Fruit fly (Drosophila melanogaster) whole organism, embryonic: ENCODE data around the gene RpS17.

Source experiments
- Ada2b ChIP-seq: fragments of 200-800 bp; sonication (Bioruptor generic); IDR thresholded peaks from 2 replicates; pipeline ENCODE4 v1.3.6; 2022; ENCODE audit warnings: missing biosample characterization, missing genetic modification characterization
- Atf6 ChIP-seq: fragments of 200-800 bp; sonication (Bioruptor generic); IDR thresholded peaks from 2 replicates; pipeline ENCODE4 v1.3.6; 2022; ENCODE audit warnings: missing biosample characterization, missing genetic modification characterization
- B-H1 ChIP-seq: fragments of 200-800 bp; sonication (Bioruptor generic); IDR thresholded peaks from 3 replicates; pipeline ENCODE4 v1.3.6; 2022; ENCODE audit warnings: missing biosample characterization, missing genetic modification characterization
- Bgb ChIP-seq: fragments of 200-800 bp; sonication (Bioruptor generic); IDR thresholded peaks from 2 replicates; pipeline ENCODE4 v1.3.6; 2022; ENCODE audit warnings: missing biosample characterization, missing genetic modification characterization; ENCODE audit not compliant: partially characterized antibody
- CG11696 ChIP-seq: fragments of 200-800 bp; sonication (Bioruptor generic); IDR thresholded peaks from 2 replicates; pipeline ENCODE4 v1.3.6; 2022; ENCODE audit warnings: missing biosample characterization, missing genetic modification characterization
- CG12155 ChIP-seq: fragments of 200-800 bp; sonication (Bioruptor generic); optimal IDR thresholded peaks from 3 replicates; lab custom pipeline; 2016; ENCODE audit warnings: missing biosample characterization, missing genetic modification characterization
- CG13287 ChIP-seq: fragments of 200-800 bp; sonication (Bioruptor generic); IDR thresholded peaks from 2 replicates; pipeline ENCODE4 v1.3.6; 2022; ENCODE audit warnings: missing biosample characterization, missing genetic modification characterization; ENCODE audit not compliant: partially characterized antibody
- CG13624 ChIP-seq: fragments of 200-800 bp; sonication (Bioruptor generic); optimal IDR thresholded peaks from 2 replicates; lab custom pipeline; 2016; ENCODE audit warnings: missing biosample characterization, missing genetic modification characterization
- CG14441 ChIP-seq: fragments of 200-800 bp; sonication (Bioruptor generic); IDR thresholded peaks from 2 replicates; pipeline ENCODE4 v1.3.6; 2022; ENCODE audit warnings: missing biosample characterization, missing genetic modification characterization
- CG14860 ChIP-seq: fragments of 200-800 bp; sonication (Bioruptor generic); IDR thresholded peaks from 3 replicates; pipeline ENCODE4 v1.3.6; 2022; ENCODE audit warnings: missing biosample characterization, missing genetic modification characterization; ENCODE audit not compliant: partially characterized antibody
- CG18764 ChIP-seq: fragments of 200-800 bp; sonication (Bioruptor generic); optimal IDR thresholded peaks from 3 replicates; lab custom pipeline; 2016; ENCODE audit warnings: missing biosample characterization, missing genetic modification characterization
- CG2202 ChIP-seq: fragments of 200-800 bp; sonication (Bioruptor generic); optimal IDR thresholded peaks from 2 replicates; lab custom pipeline; 2018; ENCODE audit warnings: missing biosample characterization, mild to moderate bottlenecking, missing genetic modification characterization
- CG2678 ChIP-seq: fragments of 200-800 bp; sonication (Bioruptor generic); optimal IDR thresholded peaks from 3 replicates; lab custom pipeline; 2019; ENCODE audit warnings: missing biosample characterization, mild to moderate bottlenecking, missing genetic modification characterization, moderate library complexity
- CG4360 ChIP-seq: fragments of 200-800 bp; sonication (Bioruptor generic); IDR thresholded peaks from 2 replicates; pipeline ENCODE4 v1.3.6; 2022; ENCODE audit warnings: missing biosample characterization, missing genetic modification characterization
- CG43689 ChIP-seq: fragments of 200-800 bp; sonication (Bioruptor generic); IDR thresholded peaks from 2 replicates; pipeline ENCODE4 v1.3.6; 2022; ENCODE audit warnings: missing biosample characterization, missing genetic modification characterization
- CG4617 ChIP-seq: fragments of 200-800 bp; sonication (Bioruptor generic); optimal IDR thresholded peaks from 3 replicates; lab custom pipeline; 2016; ENCODE audit warnings: missing biosample characterization, missing genetic modification characterization, borderline replicate concordance
- CG8089 ChIP-seq: fragments of 200-800 bp; sonication (Bioruptor generic); optimal IDR thresholded peaks from 3 replicates; lab custom pipeline; 2016; ENCODE audit warnings: missing biosample characterization, missing genetic modification characterization
- CG8478 ChIP-seq: fragments of >200 bp; optimal IDR thresholded peaks from 2 replicates; lab custom pipeline; 2018
- CG9817 ChIP-seq: fragments of 200-800 bp; sonication (Bioruptor generic); optimal IDR thresholded peaks from 2 replicates; lab custom pipeline; 2018; ENCODE audit warnings: missing biosample characterization, mild to moderate bottlenecking, missing genetic modification characterization, moderate library complexity
- CTCF ChIP-seq: fragments of 200-800 bp; sonication (Bioruptor generic); optimal IDR thresholded peaks from 2 replicates; lab custom pipeline; 2017; ENCODE audit warnings: missing biosample characterization, mild to moderate bottlenecking, missing genetic modification characterization, moderate library complexity
- Hr3 ChIP-seq: fragments of 200-800 bp; sonication (Bioruptor generic); optimal IDR thresholded peaks from 3 replicates; lab custom pipeline; 2016; ENCODE audit warnings: missing biosample characterization, missing genetic modification characterization
- MESR4 ChIP-seq: fragments of 200-800 bp; sonication (Bioruptor generic); optimal IDR thresholded peaks from 2 replicates; lab custom pipeline; 2018; ENCODE audit warnings: missing biosample characterization, mild to moderate bottlenecking, missing genetic modification characterization, moderate library complexity
- NfI ChIP-seq: fragments of 200-800 bp; sonication (Bioruptor generic); optimal IDR thresholded peaks from 3 replicates; lab custom pipeline; 2018; ENCODE audit warnings: missing biosample characterization, mild to moderate bottlenecking, missing genetic modification characterization, moderate library complexity
- Opbp ChIP-seq: fragments of 200-800 bp; sonication (Bioruptor generic); IDR thresholded peaks from 3 replicates; pipeline ENCODE4 v1.3.6; 2022; ENCODE audit warnings: missing biosample characterization, missing genetic modification characterization; ENCODE audit not compliant: partially characterized antibody
- Ravus ChIP-seq: fragments of 200-800 bp; sonication (Bioruptor generic); IDR thresholded peaks from 2 replicates; pipeline ENCODE4 v1.3.6; 2022; ENCODE audit warnings: missing biosample characterization, missing genetic modification characterization
- Stat92E ChIP-seq, 3 experiments: fragments of >200 bp in 2 of 3; fragments of 200-800 bp in 1 of 3; sonication (Bioruptor generic) in 1 of 3; optimal IDR thresholded peaks; 2 replicates each; lab custom pipeline; 2017 to 2019; ENCODE audit warnings: missing biosample characterization in 3 of 3, missing genetic modification characterization in 3 of 3, mild to moderate bottlenecking in 1 of 3, moderate library complexity in 1 of 3
- TFAM ChIP-seq: fragments of 200-800 bp; sonication (Bioruptor generic); optimal IDR thresholded peaks from 2 replicates; lab custom pipeline; 2017; ENCODE audit warnings: missing biosample characterization, missing genetic modification characterization, inconsistent platforms
- Xrp1 ChIP-seq: fragments of 200-800 bp; sonication (Bioruptor generic); IDR thresholded peaks from 2 replicates; pipeline ENCODE4 v1.3.6; 2022; ENCODE audit warnings: missing biosample characterization, missing genetic modification characterization
- amos ChIP-seq: fragments of 200-800 bp; sonication (Bioruptor generic); IDR thresholded peaks from 2 replicates; pipeline ENCODE4 v1.3.6; 2022; ENCODE audit warnings: missing biosample characterization, missing genetic modification characterization; ENCODE audit not compliant: partially characterized antibody
- aop ChIP-seq: fragments of 200-800 bp; sonication (Bioruptor generic); IDR thresholded peaks from 2 replicates; pipeline ENCODE4 v1.3.6; 2022; ENCODE audit warnings: missing biosample characterization, missing genetic modification characterization
- ash1 ChIP-seq: fragments of 200-800 bp; sonication (Bioruptor generic); optimal IDR thresholded peaks from 2 replicates; lab custom pipeline; 2018; ENCODE audit warnings: missing biosample characterization, mild to moderate bottlenecking, missing genetic modification characterization
- bowl ChIP-seq: fragments of 200-800 bp; sonication (Bioruptor generic); IDR thresholded peaks from 2 replicates; pipeline ENCODE4 v1.3.6; 2022; ENCODE audit warnings: missing biosample characterization, missing genetic modification characterization
- cas ChIP-seq: fragments of 200-800 bp; sonication (Bioruptor generic); IDR thresholded peaks from 2 replicates; pipeline ENCODE4 v1.3.6; 2022; ENCODE audit warnings: missing biosample characterization, missing genetic modification characterization
- croc ChIP-seq: fragments of 200-800 bp; sonication (Bioruptor generic); conservative IDR thresholded peaks from 3 replicates; pipeline ENCODE4 v1.3.6; 2022; ENCODE audit warnings: missing biosample characterization, missing genetic modification characterization
- ems ChIP-seq: fragments of 200-800 bp; sonication (Bioruptor generic); optimal IDR thresholded peaks from 3 replicates; lab custom pipeline; 2016; ENCODE audit warnings: missing biosample characterization, missing genetic modification characterization
- en ChIP-seq: fragments of 200-800 bp; sonication (Bioruptor generic); optimal IDR thresholded peaks from 2 replicates; lab custom pipeline; 2016; ENCODE audit warnings: missing biosample characterization, missing genetic modification characterization
- esg ChIP-seq: fragments of 200-800 bp; sonication (Bioruptor generic); conservative IDR thresholded peaks from 2 replicates; pipeline ENCODE4 v1.3.6; 2022; ENCODE audit warnings: missing biosample characterization, missing genetic modification characterization
- gem ChIP-seq: fragments of 200-800 bp; sonication (Bioruptor generic); optimal IDR thresholded peaks from 2 replicates; lab custom pipeline; 2019; ENCODE audit warnings: missing biosample characterization, mild to moderate bottlenecking, missing genetic modification characterization, moderate library complexity
- lola ChIP-seq, 3 experiments: fragments of >200 bp in 2 of 3; fragments of 200-800 bp in 1 of 3; sonication (Bioruptor generic) in 1 of 3; optimal IDR thresholded peaks; 2 replicates each; lab custom pipeline; 2017 to 2019; ENCODE audit warnings: missing biosample characterization in 3 of 3, missing genetic modification characterization in 3 of 3, mild to moderate bottlenecking in 1 of 3, moderate library complexity in 1 of 3
- nerfin-2 ChIP-seq: fragments of 200-800 bp; sonication (Bioruptor generic); IDR thresholded peaks from 2 replicates; pipeline ENCODE4 v1.3.6; 2022; ENCODE audit warnings: missing biosample characterization, missing genetic modification characterization; ENCODE audit not compliant: partially characterized antibody
- org-1 ChIP-seq: fragments of 200-800 bp; sonication (Bioruptor generic); optimal IDR thresholded peaks from 2 replicates; lab custom pipeline; 2017; ENCODE audit warnings: missing biosample characterization, missing genetic modification characterization
- otp ChIP-seq: fragments of 200-800 bp; sonication (Bioruptor generic); IDR thresholded peaks from 3 replicates; pipeline ENCODE4, ENCODE4 v1.3.6; 2022; ENCODE audit warnings: missing biosample characterization, missing genetic modification characterization
- p53 ChIP-seq: fragments of 200-800 bp; sonication (Bioruptor generic); optimal IDR thresholded peaks from 2 replicates; lab custom pipeline; 2016; ENCODE audit warnings: missing biosample characterization, missing genetic modification characterization
- rib ChIP-seq: fragments of 200-800 bp; sonication (Bioruptor generic); IDR thresholded peaks from 2 replicates; pipeline ENCODE4 v1.3.6; 2022; ENCODE audit warnings: missing biosample characterization, missing genetic modification characterization
- slbo ChIP-seq: fragments of 200-800 bp; sonication (Bioruptor generic); IDR thresholded peaks from 2 replicates; pipeline ENCODE4 v1.3.6; 2022; ENCODE audit warnings: missing biosample characterization, missing genetic modification characterization
- tin ChIP-seq: fragments of 200-800 bp; sonication (Bioruptor generic); optimal IDR thresholded peaks from 3 replicates; lab custom pipeline; 2016; ENCODE audit warnings: missing biosample characterization, missing genetic modification characterization
- toy ChIP-seq: fragments of 200-800 bp; sonication (Bioruptor generic); IDR thresholded peaks from 2 replicates; pipeline ENCODE4 v1.3.6; 2022; ENCODE audit warnings: missing biosample characterization, missing genetic modification characterization
- trh ChIP-seq: fragments of 200-800 bp; sonication (Bioruptor generic); optimal IDR thresholded peaks from 2 replicates; lab custom pipeline; 2016; ENCODE audit warnings: missing biosample characterization, missing genetic modification characterization
- tup ChIP-seq: fragments of 200-800 bp; sonication (Bioruptor generic); optimal IDR thresholded peaks from 2 replicates; lab custom pipeline; 2016; ENCODE audit warnings: missing biosample characterization, mild to moderate bottlenecking, missing genetic modification characterization, moderate library complexity
- wor ChIP-seq: fragments of 200-800 bp; sonication (Bioruptor generic); IDR thresholded peaks from 2 replicates; pipeline ENCODE4 v1.3.6; 2022; ENCODE audit warnings: missing biosample characterization, missing genetic modification characterization

RpS17 gene

DNA sequence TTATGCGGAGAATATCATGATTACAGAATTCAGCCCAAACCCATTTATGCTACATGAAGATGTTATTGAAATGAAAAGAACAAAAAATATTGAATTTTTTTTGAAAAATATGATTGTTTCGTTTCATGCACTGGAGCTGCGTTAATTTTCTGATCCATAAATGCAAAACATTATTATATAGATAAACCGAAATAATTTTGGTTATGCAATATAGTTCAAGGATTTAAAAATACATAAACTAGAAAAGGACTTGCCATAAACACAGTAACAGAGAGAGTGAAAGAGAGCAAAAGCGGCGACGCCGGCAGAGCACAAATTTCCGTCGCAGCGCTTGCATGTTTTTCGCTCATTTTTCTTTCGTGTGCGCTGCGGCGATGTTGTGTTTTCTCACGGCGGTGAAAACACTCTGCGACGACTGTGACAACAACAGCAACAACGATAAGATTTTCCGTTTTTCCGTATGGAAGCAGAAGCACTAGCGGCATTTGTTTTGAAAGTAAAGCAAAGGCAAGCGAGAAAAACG lies 32.7 kb upstream of the RpS17 start (continued):
- TF ChIP-seq ash1 (GFP tag; lab: Kevin White, UChicago) (peak; percentile 20), tin (GFP tag; lab: Kevin White, UChicago) (peak; percentile 86), toy (no peak), wor (GFP tag; lab: Robert Waterston, UW) (peak; percentile 65), Xrp1 (GFP tag; lab: Robert Waterston, UW) (peak; percentile 89), CG4617 (GFP tag; lab: Kevin White, UChicago) (peak; percentile 0), org-1 (GFP tag; lab: Kevin White, UChicago) (peak; percentile 89), CG14860 (GFP tag; lab: Robert Waterston, UW) (no peak), Ravus (peak; percentile 21; the same call in 1 of the 2 replicates), Opbp (GFP tag; lab: Robert Waterston, UW) (peak; percentile 53; the same call in 2 of the 3 replicates), otp (GFP tag; lab: Robert Waterston, UW) (peak; percentile 66; the same call in 2 of the 3 replicates), CG13624 (GFP tag; lab: Kevin White, UChicago) (peak; percentile 63), B-H1 (GFP tag; lab: Robert Waterston, UW) (peak; percentile 75), NfI (peak; percentile 81), CG2202 (tag; lab: Kevin White, UChicago) (peak; percentile 88), CG4360 (GFP tag; lab: Robert Waterston, UW) (peak; percentile 81), p53 (GFP tag; lab: Kevin White, UChicago) (peak; percentile 60), CG43689 (GFP tag; lab: Robert Waterston, UW) (no peak), CG11696 (peak; percentile 35; the same call in 1 of the 2 replicates), lola (GFP tag; optimal IDR thresholded peaks at IDR 0.05; lab: Kevin White, UChicago) (peak in 1 of 3 experiments; percentile 96), trh (GFP tag; lab: Kevin White, UChicago) (peak; percentile 58), croc (GFP tag; lab: Robert Waterston, UW) (peak; percentile 59), CG8089 (GFP tag; lab: Kevin White, UChicago) (peak; percentile 29), Bgb (GFP tag; lab: Robert Waterston, UW) (peak; percentile 36; the same call in 1 of the 2 replicates), rib (GFP tag; lab: Robert Waterston, UW) (no peak), CG9817 (tag; lab: Kevin White, UChicago) (peak; percentile 79), CG2678 (tag; lab: Kevin White, UChicago) (peak; percentile 96), CG18764 (GFP tag; lab: Kevin White, UChicago) (peak; percentile 79), slbo (GFP tag; lab: Robert Waterston, UW) (peak; percentile 70), ems (GFP tag; lab: Kevin White, UChicago) (peak; percentile 87), Ada2b (GFP tag; lab: Robert Waterston, UW) (peak; percentile 64), amos (no peak), MESR4 (GFP tag; lab: Kevin White, UChicago) (peak; percentile 18), gem (tag; lab: Kevin White, UChicago) (peak; percentile 97), CG8478 (lab: Kevin White, UChicago) (no peak), CG13287 (peak; percentile 16; the same call in 1 of the 2 replicates), CTCF (peak; percentile 53), nerfin-2 (GFP tag; lab: Robert Waterston, UW) (no peak), bowl (GFP tag; lab: Robert Waterston, UW) (no peak), aop (GFP tag; lab: Robert Waterston, UW) (no peak), CG12155 (GFP tag; lab: Kevin White, UChicago) (peak; percentile 59), Atf6 (GFP tag; lab: Robert Waterston, UW) (peak; percentile 73; the same call in 1 of the 2 replicates), Hr3 (peak; percentile 63), en (GFP tag; lab: Kevin White, UChicago) (peak; percentile 71), cas (GFP tag; lab: Robert Waterston, UW) (0 out of 2 replicates have a peak, but pooled peaks have one; percentile 37), CG14441 (GFP tag; lab: Robert Waterston, UW) (peak; percentile 42; the same call in 1 of the 2 replicates), TFAM (peak; percentile 50), esg (GFP tag; lab: Robert Waterston, UW) (peak; percentile 74), tup (GFP tag; lab: Kevin White, UChicago) (no peak), Stat92E (GFP tag; optimal IDR thresholded peaks at IDR 0.05; lab: Kevin White, UChicago) (peak in 1 of 3 experiments; percentile 95)
